Worm (Caenorhabditis elegans): ENCODE measurements around the gene C25E10.5.

The C25E10.5 gene

ce11 chrV:9078815-9079525 is 48.6 kb downstream of the C25E10.5 start:
- no peak for TF ChIP-seq drap-1 (GFP tag; optimal IDR thresholded peaks at IDR 0.05)
- no peak for TF ChIP-seq M03D4.4 (tag; optimal IDR thresholded peaks at IDR 0.05)
- no peak for TF ChIP-seq lin-13 (tag; optimal IDR thresholded peaks at IDR 0.05)
- no peak for TF ChIP-seq nhr-28 (tag; optimal IDR thresholded peaks at IDR 0.05)

- TF ChIP-seq lin-13 (tag; optimal IDR thresholded peaks at IDR 0.05): no peak
- TF ChIP-seq ceh-83 (GFP tag; optimal IDR thresholded peaks at IDR 0.05): no peak
- TF ChIP-seq zip-8 (tag; optimal IDR thresholded peaks at IDR 0.05): no peak
- no peak for TF ChIP-seq ham-2 (GFP tag; optimal IDR thresholded peaks at IDR 0.05)
- TF ChIP-seq snpc-4 (tag; optimal IDR thresholded peaks at IDR 0.05): no peak
Measured at ce11 chrV:9079965-9080432, 49.7 kb downstream of the C25E10.5 start.

ce11 chrV:9081410-9081809 is 51.1 kb downstream of the C25E10.5 start:
- TF ChIP-seq unc-39 (tag; optimal IDR thresholded peaks at IDR 0.05): no peak
- TF ChIP-seq ceh-83 (GFP tag; optimal IDR thresholded peaks at IDR 0.05): no peak
- TF ChIP-seq ham-2 (GFP tag; optimal IDR thresholded peaks at IDR 0.05): no peak
- no peak for TF ChIP-seq mab-5 (tag; optimal IDR thresholded peaks at IDR 0.05)
- no peak for TF ChIP-seq mls-2 (tag; optimal IDR thresholded peaks at IDR 0.05)
- no peak for TF ChIP-seq cnd-1 (tag; optimal IDR thresholded peaks at IDR 0.05)
- TF ChIP-seq ztf-11 (tag; optimal IDR thresholded peaks at IDR 0.05): no peak
- no peak for TF ChIP-seq nhr-2 (tag; optimal IDR thresholded peaks at IDR 0.05)
- TF ChIP-seq nhr-76 (tag; optimal IDR thresholded peaks at IDR 0.05): no peak
- TF ChIP-seq nhr-237 (tag; optimal IDR thresholded peaks at IDR 0.05): no peak
- no peak for TF ChIP-seq pha-4 (tag; optimal IDR thresholded peaks at IDR 0.05)
- TF ChIP-seq zip-8 (tag; optimal IDR thresholded peaks at IDR 0.05): no peak
- TF ChIP-seq lin-32 (GFP tag; optimal IDR thresholded peaks at IDR 0.05): no peak
- TF ChIP-seq drap-1 (GFP tag; optimal IDR thresholded peaks at IDR 0.05): no peak
- no peak for TF ChIP-seq nhr-28 (tag; optimal IDR thresholded peaks at IDR 0.05)
- no peak for TF ChIP-seq mep-1 (tag; optimal IDR thresholded peaks at IDR 0.05)
- TF ChIP-seq elt-1 (tag; optimal IDR thresholded peaks at IDR 0.05; ENCODE audit: borderline replicate concordance, insufficient read depth): no peak
- no peak for TF ChIP-seq M03D4.4 (tag; optimal IDR thresholded peaks at IDR 0.05)
- TF ChIP-seq nhr-12 (tag; optimal IDR thresholded peaks at IDR 0.05): no peak
- no peak for TF ChIP-seq sem-2 (GFP tag; optimal IDR thresholded peaks at IDR 0.05)
